Fruit fly (Drosophila melanogaster) whole organism, wandering third instar larva: ENCODE measurements around the gene Cln7.
A peak's percentile ranks its signal among the peaks of the same experiment; 100 is the strongest.

ENCODE experiments used
- Abd-B ChIP-seq: fragments of >200 bp; optimal IDR thresholded peaks from 2 replicates; lab custom pipeline; 2017; ENCODE audit warnings: missing biosample characterization, missing genetic modification characterization
- CG9705 ChIP-seq: fragments of 200-800 bp; sonication (Bioruptor generic); optimal IDR thresholded peaks from 2 replicates; lab custom pipeline; 2018; ENCODE audit warnings: missing biosample characterization, mild to moderate bottlenecking, missing genetic modification characterization
- CrebA ChIP-seq: fragments of 200-800 bp; sonication (Bioruptor generic); optimal IDR thresholded peaks from 2 replicates; lab custom pipeline; 2016; ENCODE audit warnings: missing biosample characterization, mild to moderate bottlenecking, missing genetic modification characterization, borderline replicate concordance
- Dfd ChIP-seq: fragments of >200 bp; optimal IDR thresholded peaks from 2 replicates; lab custom pipeline; 2017; ENCODE audit warnings: missing biosample characterization, missing genetic modification characterization
- Dif ChIP-seq: fragments of 200-275, 200-300 bp; sonication (Bioruptor generic); optimal IDR thresholded peaks from 2 replicates; lab custom pipeline; 2018; ENCODE audit warnings: missing biosample characterization, missing genetic modification characterization; ENCODE audit not compliant: partially characterized antibody
- GATAd ChIP-seq: sonication (Bioruptor generic); optimal IDR thresholded peaks from 2 replicates; lab custom pipeline; 2016; ENCODE audit warnings: missing biosample characterization, missing genetic modification characterization
- HLH106 ChIP-seq: fragments of 200-800 bp; optimal IDR thresholded peaks from 3 replicates; lab custom pipeline; 2019; ENCODE audit warnings: missing biosample characterization, mild to moderate bottlenecking, missing genetic modification characterization, moderate library complexity
- Hnf4 ChIP-seq: fragments of 200-800 bp; sonication (Bioruptor generic); optimal IDR thresholded peaks from 2 replicates; lab custom pipeline; 2016; ENCODE audit warnings: missing biosample characterization, mild to moderate bottlenecking, missing genetic modification characterization
- Hr78 ChIP-seq: fragments of >200 bp; optimal IDR thresholded peaks from 2 replicates; lab custom pipeline; 2017; ENCODE audit warnings: missing biosample characterization, missing genetic modification characterization
- Hr83 ChIP-seq: fragments of 200-300 bp; sonication (Bioruptor generic); optimal IDR thresholded peaks from 2 replicates; lab custom pipeline; 2016; ENCODE audit warnings: missing biosample characterization, mild to moderate bottlenecking, missing genetic modification characterization, moderate library complexity; ENCODE audit not compliant: poor library complexity, severe bottlenecking
- Jra ChIP-seq: sonication (Bioruptor generic); optimal IDR thresholded peaks from 2 replicates; lab custom pipeline; 2016; ENCODE audit warnings: missing biosample characterization, missing genetic modification characterization
- Mio ChIP-seq: sonication (Bioruptor generic); optimal IDR thresholded peaks from 2 replicates; lab custom pipeline; 2016; ENCODE audit warnings: missing biosample characterization, missing genetic modification characterization
- Myc ChIP-seq: fragments of >200 bp; optimal IDR thresholded peaks from 2 replicates; lab custom pipeline; 2017
- N ChIP-seq: fragments of >200 bp; optimal IDR thresholded peaks from 2 replicates; lab custom pipeline; 2018; ENCODE audit warnings: missing biosample characterization, missing external identifiers, missing genetic modification characterization
- OdsH ChIP-seq: fragments of 200-800 bp; sonication (Bioruptor generic); optimal IDR thresholded peaks from 2 replicates; lab custom pipeline; 2016; ENCODE audit warnings: missing biosample characterization, mild to moderate bottlenecking, missing genetic modification characterization
- Rel ChIP-seq, 2 experiments: fragments of 200-800 bp; sonication (Bioruptor generic) in 1 of 2; optimal IDR thresholded peaks; 2 replicates in 1 of 2; 3 replicates in 1 of 2; lab custom pipeline; 2016 to 2019; ENCODE audit warnings: mild to moderate bottlenecking in 2 of 2, missing biosample characterization in 2 of 2, missing genetic modification characterization in 2 of 2, moderate library complexity in 1 of 2
- Sp1 ChIP-seq: fragments of 200-800 bp; sonication (Bioruptor generic); optimal IDR thresholded peaks from 3 replicates; lab custom pipeline; 2019; ENCODE audit warnings: missing biosample characterization, mild to moderate bottlenecking, missing genetic modification characterization, moderate library complexity
- Vsx2 ChIP-seq: fragments of 200-300, 225-300 bp; sonication (Bioruptor generic); optimal IDR thresholded peaks from 2 replicates; lab custom pipeline; 2018; ENCODE audit warnings: missing biosample characterization, missing genetic modification characterization; ENCODE audit not compliant: partially characterized antibody
- br ChIP-seq: fragments of 200-800 bp; sonication (Bioruptor generic); optimal IDR thresholded peaks from 2 replicates; lab custom pipeline; 2016; ENCODE audit warnings: missing biosample characterization, missing genetic modification characterization
- brk ChIP-seq: fragments of 200-800 bp; sonication (Bioruptor generic); optimal IDR thresholded peaks from 2 replicates; lab custom pipeline; 2016; ENCODE audit warnings: missing biosample characterization, mild to moderate bottlenecking, missing genetic modification characterization
- dl ChIP-seq, 2 experiments: fragments of 175-275, 200-275 bp in 1 of 2; fragments of 200-275 bp in 1 of 2; sonication (Bioruptor generic); optimal IDR thresholded peaks; lab custom pipeline; 2018; ENCODE audit warnings: mild to moderate bottlenecking in 2 of 2, missing biosample characterization in 2 of 2, missing genetic modification characterization in 2 of 2, moderate library complexity in 2 of 2; ENCODE audit not compliant: partially characterized antibody in 2 of 2, insufficient read depth in 1 of 2
- dmrt93B ChIP-seq: fragments of 200-800 bp; sonication (Bioruptor generic); optimal IDR thresholded peaks from 2 replicates; lab custom pipeline; 2018; ENCODE audit warnings: missing biosample characterization, mild to moderate bottlenecking, missing genetic modification characterization
- ey ChIP-seq: fragments of 200-800 bp; sonication (Bioruptor generic); optimal IDR thresholded peaks from 2 replicates; lab custom pipeline; 2016; ENCODE audit warnings: missing biosample characterization, missing genetic modification characterization
- foxo ChIP-seq, 2 experiments: fragments of 200-800 bp; sonication (Bioruptor generic); optimal IDR thresholded peaks; 2 replicates in 1 of 2; 3 replicates in 1 of 2; lab custom pipeline; 2016 to 2017; ENCODE audit warnings: missing biosample characterization in 2 of 2, missing genetic modification characterization in 2 of 2
- fru ChIP-seq: fragments of 200-800 bp; sonication (Bioruptor generic); optimal IDR thresholded peaks from 3 replicates; lab custom pipeline; 2016; ENCODE audit warnings: missing biosample characterization, mild to moderate bottlenecking, missing genetic modification characterization
- h ChIP-seq: fragments of 200-800 bp; sonication (Bioruptor generic); optimal IDR thresholded peaks from 3 replicates; lab custom pipeline; 2016; ENCODE audit warnings: missing biosample characterization, mild to moderate bottlenecking, missing genetic modification characterization
- jim ChIP-seq: fragments of 175-275, 200-325 bp; sonication (Bioruptor generic); optimal IDR thresholded peaks from 2 replicates; lab custom pipeline; 2016; ENCODE audit warnings: missing biosample characterization, mild to moderate bottlenecking, missing genetic modification characterization
- lola ChIP-seq: fragments of >200 bp; optimal IDR thresholded peaks from 2 replicates; lab custom pipeline; 2017; ENCODE audit warnings: missing biosample characterization, missing genetic modification characterization
- psq ChIP-seq: fragments of 200-800 bp; sonication (Bioruptor generic); optimal IDR thresholded peaks from 3 replicates; lab custom pipeline; 2017; ENCODE audit warnings: missing biosample characterization, mild to moderate bottlenecking, missing genetic modification characterization, moderate library complexity
- rgr ChIP-seq: fragments of 200-800 bp; sonication (Bioruptor generic); optimal IDR thresholded peaks from 3 replicates; lab custom pipeline; 2016; ENCODE audit warnings: missing biosample characterization, mild to moderate bottlenecking, missing genetic modification characterization
- sage ChIP-seq: fragments of 200-800 bp; sonication (Bioruptor generic); optimal IDR thresholded peaks from 2 replicates; lab custom pipeline; 2016; ENCODE audit warnings: missing biosample characterization, mild to moderate bottlenecking, missing genetic modification characterization
- sv ChIP-seq: fragments of 200-800 bp; sonication (Bioruptor generic); optimal IDR thresholded peaks from 3 replicates; lab custom pipeline; 2016; ENCODE audit warnings: missing biosample characterization, missing genetic modification characterization
- tai ChIP-seq: sonication (Bioruptor generic); optimal IDR thresholded peaks from 2 replicates; lab custom pipeline; 2016; ENCODE audit warnings: missing biosample characterization, missing genetic modification characterization
- woc ChIP-seq: sonication (Bioruptor generic); optimal IDR thresholded peaks from 2 replicates; lab custom pipeline; 2016; ENCODE audit warnings: missing biosample characterization, mild to moderate bottlenecking, missing genetic modification characterization

Cln7 gene

DNA sequence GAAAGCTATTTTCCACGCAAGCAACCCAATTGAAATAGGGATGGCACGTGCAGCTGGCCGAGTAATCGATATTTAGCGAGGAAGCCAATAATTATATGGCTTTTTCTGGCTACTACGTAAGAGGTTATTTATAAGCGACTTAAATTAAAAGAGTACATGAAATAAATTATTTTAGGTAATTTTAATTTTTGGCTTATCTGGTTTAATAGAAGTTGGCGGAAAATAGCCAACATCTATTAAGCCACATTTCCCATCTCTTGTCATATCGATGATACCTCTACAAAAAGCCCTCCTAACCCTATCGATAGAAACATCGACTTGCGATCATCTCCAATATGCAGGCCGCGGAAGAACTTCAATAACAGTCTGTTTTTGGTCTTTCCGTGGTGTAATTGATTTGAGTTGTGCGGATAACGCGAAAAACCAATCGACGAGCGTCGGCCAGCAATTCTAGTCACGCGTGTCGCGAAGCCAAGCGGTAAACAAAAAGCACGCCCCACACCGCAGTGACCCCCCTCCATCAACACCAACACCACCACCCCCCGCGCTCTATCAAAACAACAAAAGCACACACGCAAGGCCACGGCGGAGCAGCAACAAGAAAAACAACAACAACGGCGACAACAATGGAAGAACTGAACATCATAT, 3.1 kb upstream of the Cln7 start, which contains the start of the genes Srp19 and qm:
TSS of gene Srp19 (minus strand) at position 51 of the 648 bp plus-strand sequence.
TSS of gene qm (plus strand) at position 330 of the 648 bp plus-strand sequence.
- TF ChIP-seq Hnf4 (GFP tag; lab: Kevin White, UChicago) (peak; percentile 69), Myc (lab: Kevin White, UChicago) (peak; percentile 87), ey (GFP tag; lab: Kevin White, UChicago) (peak; percentile 42), Jra (peak; percentile 66), rgr (GFP tag; lab: Kevin White, UChicago) (peak; percentile 23), psq (GFP tag; lab: Kevin White, UChicago) (no peak), sage (GFP tag; lab: Kevin White, UChicago) (no peak), Vsx2 (GFP tag; lab: Kevin White, UChicago) (no peak), CG9705 (GFP tag; lab: Kevin White, UChicago) (peak; percentile 14), Dif (peak; percentile 23), jim (GFP tag; lab: Kevin White, UChicago) (peak; percentile 7), Rel (GFP tag; optimal IDR thresholded peaks at IDR 0.05; lab: Kevin White, UChicago) (no peak), Rel (tag; optimal IDR thresholded peaks at IDR 0.05; lab: Kevin White, UChicago) (peak; percentile 90), Dfd (no peak), br (GFP tag; lab: Kevin White, UChicago) (peak; percentile 50), woc (GFP tag; lab: Kevin White, UChicago) (peak; percentile 82), tai (GFP tag; lab: Kevin White, UChicago) (no peak), foxo (GFP tag; optimal IDR thresholded peaks at IDR 0.05; lab: Kevin White, UChicago) (peak in 1 of 2 experiments; percentile 77), h (GFP tag; lab: Kevin White, UChicago) (peak; percentile 69), sv (GFP tag; lab: Kevin White, UChicago) (peak; percentile 25), HLH106 (tag; lab: Kevin White, UChicago) (peak; percentile 24), fru (GFP tag; lab: Kevin White, UChicago) (peak; percentile 63), OdsH (GFP tag; lab: Kevin White, UChicago) (peak; percentile 12), Hr83 (GFP tag; lab: Kevin White, UChicago) (no peak), CrebA (GFP tag; lab: Kevin White, UChicago) (no peak), N (no peak), Sp1 (GFP tag; lab: Kevin White, UChicago) (peak; percentile 55)
- TF ChIP-seq, all 38 proteins: peak for 18

DNA sequence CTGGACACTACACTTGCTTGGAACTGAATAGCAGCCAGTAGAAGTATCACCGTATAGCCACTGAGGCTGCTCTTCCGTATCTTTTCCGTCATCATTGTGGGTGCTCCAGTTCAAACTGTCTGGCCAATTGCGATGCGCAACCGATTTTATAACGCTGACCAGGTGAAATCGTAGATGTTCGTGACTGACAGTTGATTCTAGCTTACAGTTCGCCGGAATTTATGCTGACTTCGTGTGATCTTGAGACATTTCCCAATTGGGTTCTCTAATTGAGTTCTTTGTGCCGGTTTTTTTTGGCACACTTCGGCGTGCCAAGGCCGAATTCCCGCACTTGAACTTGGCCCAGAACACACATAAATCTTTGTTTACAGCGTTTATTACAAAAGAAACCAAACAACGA, 2.0 kb upstream of the Cln7 start, which contains the start of gene CG14834:
TSS of gene CG14834 (minus strand) at position 173 of the 400 bp plus-strand sequence.
- TF ChIP-seq Jra, result no peak
- no peak for TF ChIP-seq brk (GFP tag; lab: Kevin White, UChicago)
- no peak for TF ChIP-seq rgr (GFP tag; lab: Kevin White, UChicago)
- no peak for TF ChIP-seq Myc (lab: Kevin White, UChicago)
- TF ChIP-seq sage (GFP tag; lab: Kevin White, UChicago), result no peak
- TF ChIP-seq CG9705 (GFP tag; lab: Kevin White, UChicago), result no peak
- TF ChIP-seq ey (GFP tag; lab: Kevin White, UChicago), result no peak
- no peak for TF ChIP-seq dl (GFP tag; optimal IDR thresholded peaks at IDR 0.05; lab: Kevin White, UChicago; ENCODE audit: insufficient read depth in 1 of 2, partially characterized antibody in 2 of 2)
- TF ChIP-seq psq (GFP tag; lab: Kevin White, UChicago), result no peak
- no peak for TF ChIP-seq GATAd (GFP tag; lab: Kevin White, UChicago)
- no peak for TF ChIP-seq Hnf4 (GFP tag; lab: Kevin White, UChicago)
- no peak for TF ChIP-seq Hr78
- TF ChIP-seq tai (GFP tag; lab: Kevin White, UChicago), result no peak
- TF ChIP-seq OdsH (GFP tag; lab: Kevin White, UChicago), result no peak
- TF ChIP-seq Abd-B (GFP tag; lab: Kevin White, UChicago), result no peak
- no peak for TF ChIP-seq dmrt93B (GFP tag; lab: Kevin White, UChicago)
- no peak for TF ChIP-seq jim (GFP tag; lab: Kevin White, UChicago)
- no peak for TF ChIP-seq Rel (GFP tag; optimal IDR thresholded peaks at IDR 0.05; lab: Kevin White, UChicago)
- no peak for TF ChIP-seq Rel (tag; optimal IDR thresholded peaks at IDR 0.05; lab: Kevin White, UChicago)
- TF ChIP-seq CrebA (GFP tag; lab: Kevin White, UChicago), result no peak

DNA sequence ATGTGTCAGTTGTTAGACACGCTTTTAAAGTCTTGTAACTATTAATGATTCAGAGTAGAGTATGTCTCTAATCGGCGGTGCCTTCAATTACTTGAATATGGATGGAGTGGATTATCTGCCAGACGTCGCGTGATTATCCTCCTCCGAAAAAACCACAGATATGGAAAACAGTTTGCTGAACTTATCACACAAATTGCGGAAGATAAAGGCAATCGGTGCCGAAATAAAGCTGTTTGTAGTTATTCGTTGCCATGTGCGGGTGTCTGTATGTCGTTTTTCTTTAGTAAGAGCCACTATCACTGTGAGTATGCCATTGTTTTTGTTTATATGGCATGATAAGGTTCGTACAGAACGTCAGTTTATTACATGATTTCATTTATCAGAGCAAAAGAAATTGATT, 982 bp downstream of the Cln7 start:
- TF ChIP-seq lola (GFP tag; lab: Kevin White, UChicago) (no peak), Mio (GFP tag; lab: Kevin White, UChicago) (no peak), N (no peak), Vsx2 (GFP tag; lab: Kevin White, UChicago) (no peak), dl (GFP tag; optimal IDR thresholded peaks at IDR 0.05; lab: Kevin White, UChicago; ENCODE audit: insufficient read depth in 1 of 2, partially characterized antibody in 2 of 2) (no peak), Dfd (no peak)
- TF ChIP-seq, all 38 proteins: peak for 0
